Fruit fly (Drosophila melanogaster) S2 (cell line): ENCODE results near the gene Atet.

Experiments
- CG8478 ChIP-seq: fragments of >200 bp; optimal IDR thresholded peaks from 2 replicates; lab custom pipeline; 2018
- CTCF ChIP-seq, 2 experiments: fragments of >200 bp; optimal IDR thresholded peaks; 2 replicates each; lab custom pipeline; 2018

DNA sequence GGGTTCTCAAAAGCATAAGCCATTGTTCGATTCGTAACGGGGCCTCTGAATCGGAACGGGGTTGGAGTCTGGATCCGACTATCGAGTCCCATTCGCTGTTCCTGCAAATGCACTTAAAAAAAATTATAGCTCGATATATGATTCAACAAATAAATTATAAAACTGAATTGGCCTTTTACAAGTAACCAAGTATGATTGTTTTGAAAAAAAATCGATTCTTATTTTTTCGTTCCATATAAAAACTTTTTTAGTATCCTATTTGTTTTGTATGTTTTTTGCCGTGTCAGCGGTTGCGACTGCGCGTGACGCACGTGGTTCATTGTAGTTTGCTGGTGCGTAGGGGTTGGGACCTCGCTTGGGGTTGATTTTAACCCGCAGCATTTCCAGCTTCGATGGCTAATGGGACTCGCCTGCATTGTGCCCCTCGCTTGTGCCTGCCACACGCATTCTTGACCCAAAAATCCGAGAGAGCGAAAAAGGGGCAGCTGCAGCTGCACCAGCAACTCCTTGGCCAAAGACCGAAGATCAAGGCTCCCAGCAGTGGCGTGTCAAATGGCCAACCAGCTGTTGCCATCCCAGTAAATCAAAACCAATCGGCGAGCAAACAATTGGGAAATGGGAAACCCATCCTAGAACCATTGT is 17.1 kb downstream of the Atet start:
- TF ChIP-seq CG8478 (lab: Kevin White, UChicago) (no peak), CTCF (optimal IDR thresholded peaks at IDR 0.05; lab: Kevin White, UChicago) (no peak)
